Worm (Caenorhabditis elegans): ENCODE data around the gene H06I04.3.

The H06I04.3 gene

ce11 chrIII:3035977-3036376 lies 34.3 kb upstream of the H06I04.3 start (continued):
- TF ChIP-seq jun-1 (tag; optimal IDR thresholded peaks at IDR 0.05) (peak; percentile 8), efl-1 (optimal IDR thresholded peaks at IDR 0.05) (peak; percentile 69 to 84), efl-1 (GFP tag; optimal IDR thresholded peaks at IDR 0.05 in 1 of 2) (peak; percentile 30 to 39), unc-86 (tag; optimal IDR thresholded peaks at IDR 0.05) (peak; percentile 9), aly-2 (tag; optimal IDR thresholded peaks at IDR 0.05) (no peak), ets-5 (GFP tag; IDR thresholded peaks at IDR 0.05) (no peak), C34B4.2 (tag; optimal IDR thresholded peaks at IDR 0.05) (no peak), blmp-1 (tag; optimal IDR thresholded peaks at IDR 0.05) (peak; percentile 48), elt-2 (tag; optimal IDR thresholded peaks at IDR 0.05) (peak; percentile 1), nhr-19 (GFP tag; conservative IDR thresholded peaks at IDR 0.05) (peak; percentile 24; the same call in 1 of the 2 replicates), ztf-4 (tag; optimal IDR thresholded peaks at IDR 0.05) (no peak), nhr-47 (tag; optimal IDR thresholded peaks at IDR 0.05) (peak; percentile 55), dpl-1 (GFP tag; optimal IDR thresholded peaks at IDR 0.05) (peak in 2 of 3 experiments; percentile 37 to 63), egl-13 (tag; optimal IDR thresholded peaks at IDR 0.05) (no peak), sptf-1 (tag; optimal IDR thresholded peaks at IDR 0.05) (no peak), irx-1 (tag; optimal IDR thresholded peaks at IDR 0.05) (peak; percentile 1), ztf-11 (tag; optimal IDR thresholded peaks at IDR 0.05) (no peak), lir-3 (tag; optimal IDR thresholded peaks at IDR 0.05; ENCODE audit: poor library complexity) (no peak), skn-1 (tag; optimal IDR thresholded peaks at IDR 0.05) (peak; percentile 68), xbp-1 (tag; optimal IDR thresholded peaks at IDR 0.05) (peak; percentile 45), sup-37 (GFP tag; optimal IDR thresholded peaks at IDR 0.05) (no peak), tbx-2 (tag; optimal IDR thresholded peaks at IDR 0.05) (peak; percentile 32), lin-35 (GFP tag; optimal IDR thresholded peaks at IDR 0.05) (peak; percentile 56 to 74), zag-1 (tag; optimal IDR thresholded peaks at IDR 0.05) (no peak), efl-3 (GFP tag; optimal IDR thresholded peaks at IDR 0.05) (no peak), swsn-7 (tag; optimal IDR thresholded peaks at IDR 0.05) (peak; percentile 59), nhr-28 (tag; optimal IDR thresholded peaks at IDR 0.05) (no peak), pqm-1 (tag; optimal IDR thresholded peaks at IDR 0.05) (no peak), fkh-8 (tag; optimal IDR thresholded peaks at IDR 0.05) (peak; percentile 71), snpc-4 (tag; optimal IDR thresholded peaks at IDR 0.05) (no peak), nhr-90 (tag; optimal IDR thresholded peaks at IDR 0.05; ENCODE audit: poor library complexity) (peak; percentile 30), lin-13 (GFP tag; optimal IDR thresholded peaks at IDR 0.05) (peak; percentile 37), nhr-71 (tag; optimal IDR thresholded peaks at IDR 0.05) (peak; percentile 78), lin-14 (GFP tag; optimal IDR thresholded peaks at IDR 0.05) (peak; percentile 82), unc-130 (tag; optimal IDR thresholded peaks at IDR 0.05) (no peak), ama-1 (optimal IDR thresholded peaks at IDR 0.05) (peak; percentile 9), lin-39 (tag; optimal IDR thresholded peaks at IDR 0.05) (no peak), egl-27 (tag; optimal IDR thresholded peaks at IDR 0.05) (peak in 1 of 2 experiments; percentile 26), lsy-2 (tag; optimal IDR thresholded peaks at IDR 0.05) (peak; percentile 67), nhr-76 (tag; optimal IDR thresholded peaks at IDR 0.05) (no peak), ceh-8 (GFP tag; optimal IDR thresholded peaks at IDR 0.05) (no peak)

- no peak for TF ChIP-seq pag-3 (tag; optimal IDR thresholded peaks at IDR 0.05; ENCODE audit: borderline replicate concordance, insufficient read depth)
- no peak for TF ChIP-seq alr-1 (tag; optimal IDR thresholded peaks at IDR 0.05; ENCODE audit: borderline replicate concordance)
- peak; percentile 82 for TF ChIP-seq nhr-71 (tag; optimal IDR thresholded peaks at IDR 0.05)
- TF ChIP-seq F16B12.6 (tag; optimal IDR thresholded peaks at IDR 0.05), result no peak
- TF ChIP-seq irx-1 (tag; optimal IDR thresholded peaks at IDR 0.05), result peak; percentile 44
- TF ChIP-seq nhr-11 (tag; optimal IDR thresholded peaks at IDR 0.05), result no peak
- no peak for TF ChIP-seq hpl-2 (GFP tag; optimal IDR thresholded peaks at IDR 0.05)
- no peak for TF ChIP-seq ztf-4 (tag; optimal IDR thresholded peaks at IDR 0.05)
- peak; percentile 59 for TF ChIP-seq nhr-19 (GFP tag; conservative IDR thresholded peaks at IDR 0.05)
- TF ChIP-seq egl-13 (tag; optimal IDR thresholded peaks at IDR 0.05), result peak; percentile 42
- TF ChIP-seq unc-86 (tag; optimal IDR thresholded peaks at IDR 0.05), result peak; percentile 52
- no peak; the same call in 1 of the 2 replicates for TF ChIP-seq ceh-88 (GFP tag; IDR thresholded peaks at IDR 0.05)
- no peak for TF ChIP-seq egl-27 (tag; optimal IDR thresholded peaks at IDR 0.05)
- peak; percentile 4 to 91 for TF ChIP-seq mdl-1 (tag; optimal IDR thresholded peaks at IDR 0.05)
- 0 out of 2 replicates have a peak, but pooled peaks have one; percentile 27 for TF ChIP-seq grh-1 (GFP tag; IDR thresholded peaks at IDR 0.05)
- TF ChIP-seq nhr-20 (tag; optimal IDR thresholded peaks at IDR 0.05), result peak; percentile 73
- peak; percentile 80 for TF ChIP-seq snu-23 (GFP tag; optimal IDR thresholded peaks at IDR 0.05)
- peak; percentile 29 for TF ChIP-seq fkh-8 (tag; optimal IDR thresholded peaks at IDR 0.05)
- TF ChIP-seq nhr-84 (tag; optimal IDR thresholded peaks at IDR 0.05), result no peak
- TF ChIP-seq ets-5 (GFP tag; IDR thresholded peaks at IDR 0.05), result no peak
- peak; percentile 7; the same call in 1 of the 2 replicates for TF ChIP-seq mab-9 (GFP tag; IDR thresholded peaks at IDR 0.05)
These were observed 33.0 kb upstream of the H06I04.3 start for ce11 chrIII:3037346-3037745.

Measured in whole organism, L1 larva.